Worm (Caenorhabditis elegans) whole organism, L4 larva: ENCODE data around the gene F07C6.3.

Experiments used
- D1046.2 ChIP-seq: fragments of 200-800 bp; sonication (Bioruptor generic); IDR thresholded peaks from 2 replicates; pipeline ENCODE4 v1.3.6; 2022; ENCODE audit warnings: missing genetic modification characterization, missing compliant biosample characterization
- F49E8.2 ChIP-seq: sonication (generic microtip); optimal IDR thresholded peaks from 2 replicates; lab custom pipeline; 2016; ENCODE audit warnings: missing compliant biosample characterization, mild to moderate bottlenecking, missing genetic modification characterization, borderline replicate concordance
- R02D3.7 ChIP-seq: fragments of 150-350 bp; sonication (generic microtip); optimal IDR thresholded peaks from 3 replicates; lab custom pipeline; 2014; ENCODE audit warnings: missing biosample characterization, missing genetic modification characterization
- T26A8.4 ChIP-seq: fragments of 200-800 bp; sonication (Bioruptor generic); IDR thresholded peaks from 2 replicates; pipeline ENCODE4 v1.3.6; 2022; ENCODE audit warnings: missing genetic modification characterization, missing compliant biosample characterization
- ZK546.5 ChIP-seq, 2 experiments: sonication (generic microtip); optimal IDR thresholded peaks; 2 replicates each; lab custom pipeline; 2017; ENCODE audit warnings: missing biosample characterization in 2 of 2, missing genetic modification characterization in 2 of 2
- aha-1 ChIP-seq: fragments of 150-350 bp; peaks from one replicate; lab custom pipeline; 2014; ENCODE audit warnings: missing biosample characterization, missing genetic modification characterization
- attf-4 ChIP-seq: sonication (generic microtip); optimal IDR thresholded peaks from 3 replicates; lab custom pipeline; 2017; ENCODE audit warnings: missing biosample characterization, missing genetic modification characterization
- ceh-44 ChIP-seq: fragments of 200-800 bp; sonication (Bioruptor generic); IDR thresholded peaks from 2 replicates; pipeline ENCODE4 v1.3.6; 2022; ENCODE audit warnings: missing genetic modification reagents, missing genetic modification characterization, missing compliant biosample characterization
- ctbp-1 ChIP-seq: fragments of 200-800 bp; sonication (Bioruptor generic); IDR thresholded peaks from 2 replicates; pipeline ENCODE4 v1.3.6; 2022; ENCODE audit warnings: missing genetic modification reagents, missing genetic modification characterization, missing compliant biosample characterization
- daf-19 ChIP-seq: fragments of 200-800 bp; sonication (Bioruptor generic); conservative IDR thresholded peaks from 2 replicates; pipeline ENCODE4 v1.3.6; 2022; ENCODE audit warnings: missing genetic modification characterization, missing compliant biosample characterization
- dmd-6 ChIP-seq: fragments of 200-800 bp; sonication (Bioruptor generic); IDR thresholded peaks from 2 replicates; pipeline ENCODE4 v1.3.6; 2022; ENCODE audit warnings: missing genetic modification reagents, missing genetic modification characterization, missing compliant biosample characterization
- duxl-1 ChIP-seq: sonication (generic microtip); optimal IDR thresholded peaks from 2 replicates; lab custom pipeline; 2016; ENCODE audit warnings: mild to moderate bottlenecking, missing genetic modification characterization, moderate library complexity, missing compliant biosample characterization; ENCODE audit not compliant: poor library complexity
- egl-43 ChIP-seq: fragments of 200-800 bp; sonication (Bioruptor generic); IDR thresholded peaks from 2 replicates; pipeline ENCODE4 v1.3.6; 2022; ENCODE audit warnings: missing genetic modification reagents, missing genetic modification characterization, missing compliant biosample characterization
- fkh-10 ChIP-seq: fragments of 150-350 bp; optimal IDR thresholded peaks from 2 replicates; lab custom pipeline; 2014; ENCODE audit warnings: missing biosample characterization, missing genetic modification reagents, missing genetic modification characterization
- hif-1 ChIP-seq, 2 experiments: sonication (generic microtip); optimal IDR thresholded peaks; 2 replicates each; lab custom pipeline; 2016 to 2017; ENCODE audit warnings: missing compliant biosample characterization in 2 of 2, missing genetic modification characterization in 2 of 2, missing genetic modification reagents in 2 of 2, missing genotype in 2 of 2, mild to moderate bottlenecking in 1 of 2
- hlh-30 ChIP-seq: sonication (generic microtip); optimal IDR thresholded peaks from 2 replicates; lab custom pipeline; 2017; ENCODE audit warnings: antibody characterized with exemption, mild to moderate bottlenecking, missing genetic modification characterization, missing compliant biosample characterization; ENCODE audit not compliant: insufficient read depth
- lim-7 ChIP-seq: fragments of 200-800 bp; sonication (Bioruptor generic); IDR thresholded peaks from 2 replicates; pipeline ENCODE4 v1.3.6; 2022; ENCODE audit warnings: missing genetic modification characterization, missing compliant biosample characterization
- lin-1 ChIP-seq: fragments of 200-800 bp; sonication (Bioruptor generic); IDR thresholded peaks from 2 replicates; pipeline ENCODE4 v1.3.6; 2022; ENCODE audit warnings: missing genetic modification reagents, missing genetic modification characterization, missing compliant biosample characterization
- lin-13 ChIP-seq: fragments of 150-350 bp; optimal IDR thresholded peaks from 2 replicates; lab custom pipeline; 2014; ENCODE audit warnings: missing biosample characterization, missing genetic modification reagents, missing genetic modification characterization
- lin-29 ChIP-seq: fragments of 200-800 bp; sonication (Bioruptor generic); IDR thresholded peaks from 2 replicates; pipeline ENCODE4 v1.3.6; 2022; ENCODE audit warnings: missing genetic modification reagents, missing genetic modification characterization, missing compliant biosample characterization
- lsy-2 ChIP-seq, 2 experiments: fragments of 150-350 bp in 1 of 2; sonication (generic microtip) in 1 of 2; optimal IDR thresholded peaks; 2 replicates each; lab custom pipeline; 2014 to 2017; ENCODE audit warnings: missing biosample characterization in 2 of 2, missing genetic modification characterization in 2 of 2
- mdl-1 ChIP-seq, 2 experiments: fragments of 150-350 bp in 1 of 2; sonication (generic microtip) in 1 of 2; optimal IDR thresholded peaks; 2 replicates each; lab custom pipeline; 2014 to 2017; ENCODE audit warnings: missing biosample characterization in 2 of 2, missing genetic modification characterization in 2 of 2
- mep-1 ChIP-seq: fragments of 150-350 bp; sonication (generic microtip); optimal IDR thresholded peaks from 3 replicates; lab custom pipeline; 2014; ENCODE audit warnings: missing biosample characterization, missing genetic modification characterization
- mes-2 ChIP-seq: sonication (generic microtip); optimal IDR thresholded peaks from 2 replicates; lab custom pipeline; 2016; ENCODE audit warnings: missing genotype, mild to moderate bottlenecking, missing genetic modification characterization, missing compliant biosample characterization; ENCODE audit not compliant: poor library complexity, severe bottlenecking
- nhr-10 ChIP-seq: fragments of 150-350 bp; optimal IDR thresholded peaks from 2 replicates; lab custom pipeline; 2014; ENCODE audit warnings: missing biosample characterization, missing genetic modification characterization
- nhr-111 ChIP-seq: fragments of 200-800 bp; sonication (Bioruptor generic); optimal IDR thresholded peaks from 2 replicates; lab custom pipeline; 2018; ENCODE audit warnings: mild to moderate bottlenecking, missing genetic modification characterization, missing compliant biosample characterization
- nhr-237 ChIP-seq: sonication (generic microtip); optimal IDR thresholded peaks from 2 replicates; lab custom pipeline; 2017; ENCODE audit warnings: missing biosample characterization, missing genetic modification characterization
- nhr-25 ChIP-seq: sonication (generic microtip); optimal IDR thresholded peaks from 2 replicates; lab custom pipeline; 2017; ENCODE audit warnings: missing genetic modification characterization, mild to moderate bottlenecking, missing compliant biosample characterization, antibody characterized with exemption, moderate library complexity, borderline replicate concordance; ENCODE audit not compliant: insufficient read depth
- nhr-28 ChIP-seq: fragments of 150-350 bp; optimal IDR thresholded peaks from 2 replicates; lab custom pipeline; 2014; ENCODE audit warnings: missing biosample characterization, missing genetic modification characterization
- nhr-41 ChIP-seq: fragments of 200-800 bp; sonication (Bioruptor generic); IDR thresholded peaks from 2 replicates; pipeline ENCODE4 v1.3.6; 2022; ENCODE audit warnings: missing genetic modification reagents, missing genetic modification characterization, missing compliant biosample characterization
- nhr-48 ChIP-seq: sonication (generic microtip); optimal IDR thresholded peaks from 2 replicates; lab custom pipeline; 2016; ENCODE audit warnings: mild to moderate bottlenecking, missing genetic modification characterization, missing compliant biosample characterization
- pqm-1 ChIP-seq: sonication (generic microtip); optimal IDR thresholded peaks from 2 replicates; lab custom pipeline; 2017; ENCODE audit warnings: missing biosample characterization, missing genetic modification characterization
- set-16 ChIP-seq: fragments of 200-800 bp; sonication (Bioruptor generic); IDR thresholded peaks from 2 replicates; pipeline ENCODE4 v1.3.6; 2022; ENCODE audit warnings: missing genetic modification reagents, missing genetic modification characterization, missing compliant biosample characterization
- skn-1 ChIP-seq: fragments of 150-350 bp; optimal IDR thresholded peaks from 2 replicates; lab custom pipeline; 2014; ENCODE audit warnings: missing biosample characterization, missing genetic modification characterization
- tra-1 ChIP-seq: fragments of 200-800 bp; sonication (Bioruptor generic); IDR thresholded peaks from 2 replicates; pipeline ENCODE4 v1.3.6; 2022; ENCODE audit warnings: missing genetic modification reagents, missing genetic modification characterization, missing compliant biosample characterization
- unc-39 ChIP-seq: sonication (generic microtip); optimal IDR thresholded peaks from 2 replicates; lab custom pipeline; 2017; ENCODE audit warnings: missing biosample characterization, missing genetic modification characterization
- unc-62 ChIP-seq, 3 experiments: fragments of 150-350 bp in 1 of 3; sonication (generic microtip); optimal IDR thresholded peaks in 2 of 3; peaks in 1 of 3; 1 replicate in 1 of 3; 2 replicates in 2 of 3; lab custom pipeline; 2014 to 2017; ENCODE audit warnings: missing biosample characterization in 3 of 3, missing genetic modification characterization in 3 of 3, missing genetic modification reagents in 3 of 3, missing genotype in 1 of 3
- zfp-2 ChIP-seq: sonication (generic microtip); optimal IDR thresholded peaks from 2 replicates; lab custom pipeline; 2016; ENCODE audit warnings: mild to moderate bottlenecking, missing genetic modification characterization, missing compliant biosample characterization

Gene F07C6.3

ce11 chrIV:12748760-12749159, 40.3 kb upstream of the F07C6.3 start:
- TF ChIP-seq aha-1 (tag; lab: Kevin White, UChicago): peak; percentile 90
- TF ChIP-seq mep-1 (tag; lab: Kevin White, UChicago): no peak
- TF ChIP-seq mdl-1 (tag; optimal IDR thresholded peaks at IDR 0.05; lab: Kevin White, UChicago): no peak
- TF ChIP-seq lsy-2 (tag; optimal IDR thresholded peaks at IDR 0.05; lab: Kevin White, UChicago): no peak
- TF ChIP-seq nhr-41 (GFP tag; lab: Robert Waterston, UW): no peak

DNA sequence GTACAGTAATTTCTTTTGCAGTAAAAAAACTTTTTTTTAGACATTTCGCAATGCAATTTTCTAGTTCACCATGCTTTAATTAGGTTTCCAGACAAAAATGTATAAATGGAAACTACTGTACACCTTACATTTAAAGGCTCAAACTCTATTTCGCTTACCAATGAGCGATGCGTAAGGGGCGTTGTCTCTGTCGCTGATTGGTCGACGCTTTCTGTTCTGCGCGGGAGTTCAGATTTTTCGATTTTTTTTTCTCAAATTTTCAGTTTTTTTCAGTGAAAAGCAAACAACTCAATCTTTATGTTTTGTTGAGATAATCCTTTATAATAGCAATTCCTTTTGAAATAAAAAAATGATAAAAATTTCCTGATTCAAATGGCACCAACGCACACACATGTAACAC, 34.9 kb upstream of the F07C6.3 start:
- TF ChIP-seq lin-29 (GFP tag; lab: Robert Waterston, UW) (no peak), nhr-48 (tag; lab: Kevin White, UChicago) (no peak), zfp-2 (no peak), egl-43 (GFP tag; lab: Robert Waterston, UW) (no peak), aha-1 (tag; lab: Kevin White, UChicago) (peak; percentile 47), nhr-10 (tag; lab: Kevin White, UChicago) (no peak), R02D3.7 (tag; lab: Kevin White, UChicago) (no peak), hif-1 (tag; optimal IDR thresholded peaks at IDR 0.05; lab: Kevin White, UChicago) (no peak), F49E8.2 (no peak), lin-1 (GFP tag; lab: Robert Waterston, UW) (no peak), T26A8.4 (GFP tag; lab: Robert Waterston, UW) (peak; percentile 42; the same call in 1 of the 2 replicates), hlh-30 (tag; lab: Kevin White, UChicago) (no peak)
- TF ChIP-seq, all 104 proteins: peak for 2

- TF ChIP-seq nhr-237 (tag; lab: Kevin White, UChicago) (no peak), nhr-48 (tag; lab: Kevin White, UChicago) (no peak), nhr-28 (tag; lab: Kevin White, UChicago) (no peak), D1046.2 (GFP tag; lab: Robert Waterston, UW) (0 out of 2 replicates have a peak, but pooled peaks have one; percentile 19)
Observed at ce11 chrIV:12755641-12756040, 33.4 kb upstream of the F07C6.3 start.

- TF ChIP-seq nhr-111 (GFP tag; lab: Kevin White, UChicago) (no peak), set-16 (no peak), aha-1 (tag; lab: Kevin White, UChicago) (peak; percentile 49)
- TF ChIP-seq, all 104 proteins: peak for 1
Observed at ce11 chrIV:12757470-12757869, 31.6 kb upstream of the F07C6.3 start, which contains the start of gene flp-9. Gene flp-9 (minus strand): TSS chrIV:12757570.

DNA sequence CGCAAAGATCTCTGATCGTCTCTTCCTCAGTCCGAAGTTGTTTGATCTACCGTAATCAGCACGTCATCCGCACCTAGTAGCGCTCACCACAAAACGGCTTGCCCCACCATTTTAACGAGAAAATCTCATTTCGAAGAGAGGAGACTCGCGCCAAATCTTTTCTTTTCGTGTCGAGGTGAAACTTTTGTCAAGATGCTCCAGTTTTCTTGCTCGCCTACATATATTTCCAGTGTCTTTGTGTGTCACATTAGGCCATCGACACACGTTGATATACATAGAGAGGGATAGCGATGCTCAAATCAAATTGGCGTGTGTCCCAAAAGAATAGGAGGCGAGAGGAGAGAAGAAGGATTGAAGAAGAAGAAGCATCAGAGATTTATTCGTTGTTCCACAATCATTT, 26.3 kb upstream of the F07C6.3 start:
- TF ChIP-seq ctbp-1 (GFP tag; lab: Robert Waterston, UW): peak; percentile 67; the same call in 1 of the 2 replicates
- TF ChIP-seq lsy-2 (tag; optimal IDR thresholded peaks at IDR 0.05; lab: Kevin White, UChicago): peak in 1 of 2 experiments; percentile 17
- TF ChIP-seq lin-13 (GFP tag; lab: Kevin White, UChicago): no peak
- TF ChIP-seq fkh-10 (GFP tag; lab: Kevin White, UChicago): peak; percentile 42

DNA sequence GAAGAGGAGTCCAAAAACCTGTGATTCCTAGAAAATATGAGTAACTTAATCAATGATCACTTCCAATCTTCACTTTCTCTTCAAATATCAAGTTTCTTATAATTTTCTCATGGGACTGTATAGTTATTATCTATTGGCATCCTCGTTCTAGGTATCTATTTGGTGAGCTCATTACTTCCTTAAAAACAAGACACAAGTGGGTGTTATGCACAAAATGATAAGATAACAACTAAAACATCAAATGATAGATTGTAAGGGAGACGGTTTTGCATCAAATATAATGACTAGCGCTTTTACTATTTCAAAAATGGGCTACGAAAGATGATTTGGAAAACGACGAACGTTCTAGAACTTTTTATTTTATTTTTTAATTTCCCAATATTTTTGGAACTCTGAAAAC, 24.0 kb upstream of the F07C6.3 start, which contains the start of gene ZK897.10:
TSS of gene ZK897.10 (plus strand) at position 285 of the 400 bp plus-strand sequence.
- TF ChIP-seq ZK546.5 (tag; optimal IDR thresholded peaks at IDR 0.05; lab: Kevin White, UChicago): no peak
- no peak for TF ChIP-seq F49E8.2
- TF ChIP-seq pqm-1 (tag; lab: Kevin White, UChicago): peak; percentile 57

DNA sequence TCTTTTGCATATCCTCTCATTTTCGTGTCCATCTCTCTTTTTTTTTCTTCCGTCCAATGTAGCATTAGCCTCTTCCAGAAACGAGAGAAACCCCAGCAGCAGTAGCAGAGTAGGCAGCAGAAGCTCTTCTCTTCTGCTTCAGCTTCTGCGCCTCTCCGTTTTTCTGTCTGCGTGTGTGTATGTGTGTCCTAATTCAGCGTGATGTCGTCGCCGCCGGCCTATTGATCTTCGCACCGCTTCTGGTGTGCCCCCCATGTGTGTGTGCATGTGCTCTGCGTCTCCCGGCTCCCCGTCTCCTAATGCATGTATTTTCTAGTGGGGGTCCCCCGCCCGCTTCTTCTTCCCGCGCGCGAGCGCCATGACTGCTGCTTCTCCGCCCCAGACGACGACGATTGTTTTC, 17.6 kb upstream of the F07C6.3 start:
- TF ChIP-seq lim-7 (GFP tag; lab: Robert Waterston, UW) (no peak), dmd-6 (GFP tag; lab: Robert Waterston, UW) (no peak; the same call in 1 of the 2 replicates), set-16 (peak; percentile 93), skn-1 (tag; lab: Kevin White, UChicago) (no peak), mes-2 (no peak), egl-43 (GFP tag; lab: Robert Waterston, UW) (peak; percentile 85), unc-39 (tag; lab: Kevin White, UChicago) (no peak), tra-1 (GFP tag; lab: Robert Waterston, UW) (0 out of 2 replicates have a peak, but pooled peaks have one; percentile 16), ctbp-1 (GFP tag; lab: Robert Waterston, UW) (peak; percentile 74), daf-19 (GFP tag; lab: Robert Waterston, UW) (no peak), unc-62 (GFP tag; optimal IDR thresholded peaks at IDR 0.05 in 1 of 2; lab: Kevin White, UChicago) (peak in 1 of 2 experiments; percentile 93), unc-62 (tag; optimal IDR thresholded peaks at IDR 0.05; lab: Kevin White, UChicago) (no peak), duxl-1 (tag; lab: Kevin White, UChicago) (no peak), attf-4 (tag; lab: Kevin White, UChicago) (no peak), nhr-25 (tag; lab: Kevin White, UChicago) (no peak), ceh-44 (0 out of 2 replicates have a peak, but pooled peaks have one; percentile 27)
